Fruit fly (Drosophila melanogaster) whole organism, pupa: ENCODE data around the gene TfIIEalpha.

ENCODE experiments used
- CG10348 ChIP-seq: fragments of 200-800 bp; sonication (Bioruptor generic); IDR thresholded peaks from 2 replicates; pipeline ENCODE4 v1.3.6; 2022; ENCODE audit warnings: missing biosample characterization, missing genetic modification characterization
- CG12605 ChIP-seq: fragments of 200-800 bp; sonication (Bioruptor generic); IDR thresholded peaks from 2 replicates; pipeline ENCODE4 v1.3.6; 2022; ENCODE audit warnings: missing biosample characterization, missing genetic modification characterization
- CG14655 ChIP-seq: fragments of 200-800 bp; sonication (Bioruptor generic); optimal IDR thresholded peaks from 3 replicates; lab custom pipeline; 2017; ENCODE audit warnings: mild to moderate bottlenecking, missing biosample characterization, missing genetic modification reagents, missing genetic modification characterization
- CG32121 ChIP-seq: fragments of 200-800 bp; sonication (Bioruptor generic); IDR thresholded peaks from 2 replicates; pipeline ENCODE4 v1.3.6; 2022; ENCODE audit warnings: missing biosample characterization, missing genetic modification characterization
- CG4496 ChIP-seq: fragments of 200-800 bp; sonication (Bioruptor generic); IDR thresholded peaks from 3 replicates; pipeline ENCODE4 v1.3.6; 2022; ENCODE audit warnings: missing biosample characterization, missing genetic modification characterization
- CG8301 ChIP-seq: fragments of 200-800 bp; sonication (Bioruptor generic); optimal IDR thresholded peaks from 2 replicates; lab custom pipeline; 2018; ENCODE audit warnings: missing biosample characterization, mild to moderate bottlenecking, missing genetic modification characterization
- D1 ChIP-seq: fragments of 200-800 bp; sonication (Bioruptor generic); optimal IDR thresholded peaks from 2 replicates; lab custom pipeline; 2018; ENCODE audit warnings: missing biosample characterization, mild to moderate bottlenecking, missing genetic modification characterization, moderate library complexity
- EcR ChIP-seq: fragments of 200-800 bp; sonication (Bioruptor generic); optimal IDR thresholded peaks from 3 replicates; lab custom pipeline; 2019; ENCODE audit warnings: missing biosample characterization, missing genetic modification characterization, mild to moderate bottlenecking, moderate library complexity, missing genetic modification reagents
- Ets98B ChIP-seq: fragments of 200-800 bp; sonication (Bioruptor generic); IDR thresholded peaks from 2 replicates; pipeline ENCODE4 v1.3.6; 2022; ENCODE audit warnings: missing biosample characterization, missing genetic modification characterization
- Pif1A ChIP-seq: fragments of 200-800 bp; sonication (Bioruptor generic); optimal IDR thresholded peaks from 3 replicates; lab custom pipeline; 2016; ENCODE audit warnings: missing biosample characterization, missing genetic modification characterization
- Pif1B ChIP-seq: fragments of 200-800 bp; sonication (Bioruptor generic); optimal IDR thresholded peaks from 3 replicates; lab custom pipeline; 2016; ENCODE audit warnings: missing biosample characterization, missing genetic modification characterization
- Snoo ChIP-seq: fragments of 200-800 bp; sonication (Bioruptor generic); optimal IDR thresholded peaks from 3 replicates; lab custom pipeline; 2017; ENCODE audit warnings: missing biosample characterization, mild to moderate bottlenecking, missing genetic modification characterization, inconsistent platforms
- rn ChIP-seq: fragments of 200-800 bp; sonication (Bioruptor generic); IDR thresholded peaks from 2 replicates; pipeline ENCODE4 v1.3.6; 2022; ENCODE audit warnings: missing biosample characterization, missing genetic modification characterization

dm6 chr3L:11634551-11634950 lies 47.3 kb upstream of the TfIIEalpha start:
- TF ChIP-seq CG32121 (GFP tag; lab: Robert Waterston, UW) (peak; percentile 58), Pif1A (GFP tag; lab: Kevin White, UChicago) (peak; percentile 44), CG4496 (peak; percentile 83), CG12605 (peak; percentile 94), CG8301 (tag; lab: Kevin White, UChicago) (peak; percentile 66), CG14655 (GFP tag; lab: Kevin White, UChicago) (peak; percentile 80), Pif1B (peak; percentile 56), CG10348 (GFP tag; lab: Robert Waterston, UW) (no peak), D1 (tag; lab: Kevin White, UChicago) (no peak), EcR (GFP tag; lab: Kevin White, UChicago) (no peak), Snoo (tag; lab: Kevin White, UChicago) (no peak), rn (GFP tag; lab: Robert Waterston, UW) (no peak), Ets98B (GFP tag; lab: Robert Waterston, UW) (peak; percentile 54)
